Fruit fly (Drosophila melanogaster) S2 (cell line): ENCODE results near the gene dbf.

ENCODE experiments used
- CG8478 ChIP-seq: fragments of >200 bp; optimal IDR thresholded peaks from 2 replicates; lab custom pipeline; 2018
- CTCF ChIP-seq, 2 experiments: fragments of >200 bp; optimal IDR thresholded peaks; 2 replicates each; lab custom pipeline; 2018

DNA sequence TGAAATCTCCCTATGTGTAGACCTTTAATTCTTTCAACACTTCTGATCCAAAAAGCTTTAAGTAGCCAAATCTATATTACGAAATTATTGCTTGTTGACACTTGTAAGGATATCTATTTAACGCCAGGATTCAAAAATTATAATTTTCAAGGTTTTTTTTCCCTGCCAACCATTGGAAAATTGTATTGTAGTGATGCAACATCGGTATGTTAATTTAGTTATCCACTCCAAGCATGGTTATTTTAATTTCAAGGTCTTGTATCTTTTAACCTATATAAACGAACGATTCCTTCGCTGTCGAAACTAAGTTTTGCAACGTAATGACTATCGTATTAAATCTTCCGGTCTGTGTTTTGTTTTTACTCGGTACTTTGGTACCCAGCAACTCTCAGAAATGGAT lies 5.3 kb upstream of the dbf start, which contains the start of gene CG17097:
- TF ChIP-seq CTCF (optimal IDR thresholded peaks at IDR 0.05; lab: Kevin White, UChicago) (no peak), CG8478 (no peak)
